Worm (Caenorhabditis elegans) whole organism, L4/young adult: ENCODE measurements around the gene C15F1.2.
A peak's percentile ranks its signal among the peaks of the same experiment; 100 is the strongest.

Experiments used
- W03F9.2 ChIP-seq: fragments of 150-350 bp; optimal IDR thresholded peaks from 2 replicates; lab custom pipeline; 2014; ENCODE audit warnings: missing biosample characterization, missing genetic modification characterization
- dao-5 ChIP-seq: sonication (generic microtip); optimal IDR thresholded peaks from 2 replicates; lab custom pipeline; 2016; ENCODE audit warnings: missing genotype, missing genetic modification characterization, moderate library complexity, missing compliant biosample characterization
- him-1 ChIP-seq: sonication (generic microtip); optimal IDR thresholded peaks from 2 replicates; lab custom pipeline; 2016; ENCODE audit warnings: missing genotype, missing genetic modification reagents, missing genetic modification characterization, missing compliant biosample characterization

The C15F1.2 gene

ce11 chrII:6979646-6980045 is at the start of gene C15F1.2:
TSS of gene C15F1.2 (plus strand) at chrII:6979953.
- TF ChIP-seq dao-5 (tag; lab: Kevin White, UChicago) (no peak), W03F9.2 (tag; lab: Kevin White, UChicago) (no peak), him-1 (tag; lab: Kevin White, UChicago) (no peak)

ce11 chrII:6930072-6930471 is 49.7 kb upstream of the C15F1.2 start:
- TF ChIP-seq him-1 (tag; lab: Kevin White, UChicago): no peak
- TF ChIP-seq dao-5 (tag; lab: Kevin White, UChicago): no peak
- no peak for TF ChIP-seq W03F9.2 (tag; lab: Kevin White, UChicago)

- no peak for TF ChIP-seq W03F9.2 (tag; lab: Kevin White, UChicago)
These were observed 46.8 kb upstream of the C15F1.2 start for ce11 chrII:6932978-6933377.

ce11 chrII:6934729-6935128 is 45.0 kb upstream of the C15F1.2 start:
- TF ChIP-seq him-1 (tag; lab: Kevin White, UChicago): no peak
- no peak for TF ChIP-seq dao-5 (tag; lab: Kevin White, UChicago)
- TF ChIP-seq W03F9.2 (tag; lab: Kevin White, UChicago): no peak

- TF ChIP-seq him-1 (tag; lab: Kevin White, UChicago) (no peak), dao-5 (tag; lab: Kevin White, UChicago) (no peak), W03F9.2 (tag; lab: Kevin White, UChicago) (no peak)
These were observed 43.8 kb upstream of the C15F1.2 start for ce11 chrII:6935975-6936374.

DNA sequence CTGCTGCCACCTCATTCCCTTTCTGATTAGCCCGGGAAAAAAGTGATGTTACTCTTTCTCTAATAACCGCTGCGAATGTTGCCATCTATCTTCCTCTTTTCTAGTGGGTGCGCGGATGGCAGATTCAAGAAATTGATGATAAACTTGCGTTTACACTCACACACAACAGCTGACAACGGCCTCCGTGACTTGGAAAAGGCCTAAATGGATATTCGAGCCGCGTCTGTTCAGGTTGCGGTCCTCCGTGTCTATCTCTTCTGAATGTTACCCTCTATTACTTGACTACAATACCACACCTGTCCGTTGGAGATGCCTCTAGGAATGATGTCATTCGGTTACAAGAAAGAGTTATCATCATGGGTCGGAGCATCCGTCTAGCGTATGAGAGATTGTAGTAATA is 43.2 kb upstream of the C15F1.2 start:
- TF ChIP-seq him-1 (tag; lab: Kevin White, UChicago) (no peak), W03F9.2 (tag; lab: Kevin White, UChicago) (no peak), dao-5 (tag; lab: Kevin White, UChicago) (no peak)

DNA sequence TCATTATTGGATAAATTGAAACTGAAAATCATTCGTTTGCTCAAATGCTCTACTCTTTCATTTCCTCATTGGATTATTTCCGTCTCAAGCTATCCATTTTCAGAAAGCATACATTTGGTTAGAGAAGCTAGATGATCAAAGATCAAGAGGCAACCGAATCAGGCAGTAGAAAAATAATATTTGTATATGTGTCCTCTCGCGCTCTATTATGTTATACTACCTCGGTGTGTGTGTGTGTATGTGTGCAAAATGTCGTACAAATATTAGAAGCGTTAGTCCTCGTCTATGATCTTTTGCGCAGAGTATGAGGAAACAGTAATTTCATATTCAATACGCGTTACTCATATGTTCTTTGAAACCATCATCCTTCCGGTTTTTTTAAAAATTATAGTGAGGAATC is 42.7 kb upstream of the C15F1.2 start:
- no peak for TF ChIP-seq him-1 (tag; lab: Kevin White, UChicago)
- no peak for TF ChIP-seq dao-5 (tag; lab: Kevin White, UChicago)
- no peak for TF ChIP-seq W03F9.2 (tag; lab: Kevin White, UChicago)

DNA sequence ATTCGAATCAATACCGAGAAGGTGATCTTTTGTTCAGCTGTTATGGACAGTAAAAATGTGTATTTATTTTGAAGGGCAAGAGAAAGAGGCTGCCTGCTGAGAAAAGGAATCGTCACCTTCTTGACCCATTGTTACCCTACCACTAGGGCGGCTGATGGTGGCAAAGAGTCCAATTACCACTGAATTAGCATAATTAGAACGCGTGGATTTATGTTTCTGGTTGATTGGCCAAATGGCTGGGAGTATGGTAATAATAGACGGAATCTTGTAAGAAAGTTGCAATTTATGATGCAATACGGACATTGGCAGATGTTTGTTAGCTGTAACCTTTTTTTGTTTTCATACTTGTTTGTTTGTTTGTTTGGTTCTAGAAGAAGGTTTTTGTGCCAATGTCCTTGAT is 39.9 kb upstream of the C15F1.2 start:
- TF ChIP-seq W03F9.2 (tag; lab: Kevin White, UChicago) (no peak), him-1 (tag; lab: Kevin White, UChicago) (no peak), dao-5 (tag; lab: Kevin White, UChicago) (no peak)

DNA sequence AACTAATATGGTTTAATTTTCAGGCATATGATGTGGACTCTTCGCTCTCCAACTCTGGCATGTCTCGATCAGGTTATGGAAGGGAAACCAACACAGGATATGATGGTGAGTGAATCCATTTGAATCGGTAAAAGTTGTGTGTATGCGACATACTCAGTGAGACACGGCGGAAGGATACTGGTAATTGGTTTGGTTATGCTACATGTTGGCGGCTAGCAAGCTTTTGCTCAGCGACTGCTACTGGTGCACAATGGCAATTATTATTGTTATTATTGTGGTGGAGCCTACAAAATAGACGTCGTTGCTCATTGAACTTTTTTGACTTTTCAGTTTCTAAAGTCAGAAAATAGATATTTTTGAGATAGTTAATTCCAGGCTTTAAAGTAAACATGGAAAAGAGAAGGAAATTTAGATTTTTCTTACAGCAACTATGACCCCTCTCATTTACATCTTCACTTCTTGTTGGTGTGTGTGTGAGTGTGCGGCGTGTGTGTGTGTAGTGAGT is 39.0 kb upstream of the C15F1.2 start:
- TF ChIP-seq dao-5 (tag; lab: Kevin White, UChicago): no peak
- TF ChIP-seq W03F9.2 (tag; lab: Kevin White, UChicago): no peak
- no peak for TF ChIP-seq him-1 (tag; lab: Kevin White, UChicago)

DNA sequence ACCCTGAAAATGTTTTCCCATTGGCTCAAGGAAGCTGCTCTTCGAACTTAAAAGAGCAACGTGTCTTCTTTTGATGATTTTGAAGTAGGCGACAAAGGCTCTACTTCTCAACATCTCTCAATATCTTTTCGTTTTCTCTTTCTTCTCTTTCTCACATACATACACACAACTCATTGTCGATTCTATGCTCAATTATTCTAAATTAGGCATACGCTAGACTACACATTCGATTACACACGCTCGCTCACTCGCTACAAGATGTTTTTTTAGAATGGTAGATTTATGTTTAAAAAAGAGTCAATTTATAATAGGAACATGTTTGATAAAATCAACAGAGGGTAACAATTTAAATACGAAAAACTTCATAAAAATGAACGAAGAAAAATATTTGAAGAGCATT is 38.2 kb upstream of the C15F1.2 start:
- no peak for TF ChIP-seq dao-5 (tag; lab: Kevin White, UChicago)
- TF ChIP-seq W03F9.2 (tag; lab: Kevin White, UChicago): no peak
- TF ChIP-seq him-1 (tag; lab: Kevin White, UChicago): no peak

- TF ChIP-seq dao-5 (tag; lab: Kevin White, UChicago): no peak
- no peak for TF ChIP-seq W03F9.2 (tag; lab: Kevin White, UChicago)
- peak; percentile 33 for TF ChIP-seq him-1 (tag; lab: Kevin White, UChicago)
These were observed 36.3 kb upstream of the C15F1.2 start for ce11 chrII:6943299-6944051.

- TF ChIP-seq W03F9.2 (tag; lab: Kevin White, UChicago) (peak; percentile 89), dao-5 (tag; lab: Kevin White, UChicago) (peak; percentile 10), him-1 (tag; lab: Kevin White, UChicago) (peak; percentile 95)
These were observed 28.4 kb upstream of the C15F1.2 start, which contains the start of the genes malt-1 and ceh-38 for ce11 chrII:6951250-6951806. TSS of gene malt-1 (minus strand) at chrII:6951300. TSS of gene ceh-38 (plus strand) at chrII:6951526.

DNA sequence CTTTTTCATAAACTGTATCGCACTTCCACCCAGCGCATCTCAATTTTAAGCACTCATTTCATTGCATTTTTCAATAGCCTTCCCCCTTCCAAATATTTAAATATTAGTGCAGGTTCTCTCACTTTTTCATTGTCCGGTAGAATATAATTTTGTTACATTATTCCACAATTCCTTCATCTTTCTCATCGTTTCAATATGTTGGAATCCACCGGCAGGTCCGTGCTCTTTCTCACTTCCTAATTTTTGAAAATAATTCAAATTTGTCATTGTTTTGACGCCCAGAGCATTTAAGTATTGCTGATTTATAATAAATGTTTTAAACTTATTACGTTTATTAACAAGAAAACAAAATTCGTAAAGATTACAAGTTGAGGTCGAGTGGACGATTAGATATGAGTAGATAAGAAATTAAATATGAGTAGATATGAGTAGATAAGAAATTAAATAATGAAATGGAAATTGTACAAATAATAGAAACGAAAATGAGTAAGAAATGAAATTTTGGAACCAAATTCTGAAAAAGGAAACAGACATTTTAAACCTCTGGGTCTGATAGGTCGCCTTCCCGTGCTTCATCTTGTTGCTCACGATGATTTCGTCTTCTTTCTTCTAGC is 24.6 kb upstream of the C15F1.2 start:
- TF ChIP-seq W03F9.2 (tag; lab: Kevin White, UChicago) (no peak), dao-5 (tag; lab: Kevin White, UChicago) (no peak), him-1 (tag; lab: Kevin White, UChicago) (no peak)
